Worm (Caenorhabditis elegans) whole organism, young adult: ENCODE results near the gene cst-1.
A peak's percentile ranks its signal among the peaks of the same experiment; 100 is the strongest.
"Not testable (repeated sequence)": the region's sequence is repeated elsewhere in the genome, so short reads cannot be mapped to it uniquely, and the experiment has no call there.

Experiments
- B0261.1 ChIP-seq: sonication (generic microtip); optimal IDR thresholded peaks from 2 replicates; lab custom pipeline; 2016; ENCODE audit warnings: mild to moderate bottlenecking, missing genetic modification characterization, moderate library complexity, missing compliant biosample characterization
- D2030.7 ChIP-seq: fragments of 200-800 bp; sonication (Bioruptor generic); IDR thresholded peaks from 2 replicates; pipeline ENCODE4 v1.3.6; 2022; ENCODE audit warnings: missing genetic modification reagents, missing genetic modification characterization, missing compliant biosample characterization
- F23B12.7 ChIP-seq: sonication (generic microtip); optimal IDR thresholded peaks from 2 replicates; lab custom pipeline; 2017; ENCODE audit warnings: missing genetic modification characterization, mild to moderate bottlenecking, missing compliant biosample characterization, antibody characterized with exemption, moderate library complexity; ENCODE audit not compliant: insufficient read depth
- F33H1.4 ChIP-seq: fragments of 200-800 bp; sonication (Bioruptor generic); IDR thresholded peaks from 2 replicates; pipeline ENCODE4 v1.3.6; 2022; ENCODE audit warnings: missing genetic modification reagents, missing genetic modification characterization, missing compliant biosample characterization
- Y79H2A.3 ChIP-seq: fragments of 200-800 bp; sonication (Bioruptor generic); conservative IDR thresholded peaks from 2 replicates; pipeline ENCODE4 v1.3.6; 2022; ENCODE audit warnings: missing genetic modification reagents, missing genetic modification characterization, missing compliant biosample characterization
- aptf-3 ChIP-seq: fragments of 200-800 bp; sonication (Bioruptor generic); IDR thresholded peaks from 2 replicates; pipeline ENCODE4 v1.3.6; 2022; ENCODE audit warnings: missing genetic modification characterization, missing compliant biosample characterization
- bed-2 ChIP-seq: fragments of 200-800 bp; sonication (Bioruptor generic); IDR thresholded peaks from 2 replicates; pipeline ENCODE4 v1.3.6; 2022; ENCODE audit warnings: missing genetic modification reagents, missing genetic modification characterization, missing compliant biosample characterization
- cebp-1 ChIP-seq, 2 experiments: fragments of 200-800 bp in 1 of 2; sonication (Bioruptor generic) in 1 of 2; sonication (generic microtip) in 1 of 2; IDR thresholded peaks in 1 of 2; optimal IDR thresholded peaks in 1 of 2; 2 replicates each; pipeline versions ENCODE4 v1.3.6 to Lab custom; 2017 to 2022; ENCODE audit warnings: missing compliant biosample characterization in 2 of 2, missing genetic modification characterization in 2 of 2, mild to moderate bottlenecking in 1 of 2, missing genetic modification reagents in 1 of 2, moderate library complexity in 1 of 2
- ceh-100 ChIP-seq: fragments of 200-800 bp; sonication (Bioruptor generic); IDR thresholded peaks from 2 replicates; pipeline ENCODE4 v1.3.6; 2022; ENCODE audit warnings: missing genetic modification reagents, missing genetic modification characterization, missing compliant biosample characterization
- ceh-27 ChIP-seq: fragments of 200-800 bp; sonication (Bioruptor generic); optimal IDR thresholded peaks from 2 replicates; lab custom pipeline; 2018; ENCODE audit warnings: mild to moderate bottlenecking, missing genetic modification characterization, moderate library complexity, missing compliant biosample characterization
- egl-44 ChIP-seq: fragments of 200-800 bp; sonication (Bioruptor generic); IDR thresholded peaks from 2 replicates; pipeline ENCODE4 v1.3.6; 2022; ENCODE audit warnings: missing genetic modification reagents, missing genetic modification characterization, missing compliant biosample characterization
- egrh-3 ChIP-seq: fragments of 200-800 bp; sonication (Bioruptor generic); IDR thresholded peaks from 2 replicates; pipeline ENCODE4 v1.3.6; 2022; ENCODE audit warnings: missing genetic modification reagents, missing genetic modification characterization, missing compliant biosample characterization
- ekl-4 ChIP-seq: fragments of 200-800 bp; sonication (Bioruptor generic); IDR thresholded peaks from 2 replicates; pipeline ENCODE4 v1.3.6; 2022; ENCODE audit warnings: missing genetic modification reagents, missing genetic modification characterization, missing compliant biosample characterization
- hsf-1 ChIP-seq: fragments of 200-800 bp; sonication (Bioruptor generic); IDR thresholded peaks from 2 replicates; pipeline ENCODE4 v1.3.6; 2022; ENCODE audit warnings: missing genetic modification reagents, missing genetic modification characterization, missing compliant biosample characterization
- let-526 ChIP-seq: fragments of 200-800 bp; sonication (Bioruptor generic); IDR thresholded peaks from 2 replicates; pipeline ENCODE4 v1.3.6; 2022; ENCODE audit warnings: missing genetic modification reagents, missing genetic modification characterization, missing compliant biosample characterization
- let-607 ChIP-seq, 2 experiments: fragments of 200-800 bp in 1 of 2; sonication (Bioruptor generic) in 1 of 2; sonication (generic microtip) in 1 of 2; optimal IDR thresholded peaks; 2 replicates each; lab custom pipeline; 2016 to 2018; ENCODE audit warnings: mild to moderate bottlenecking in 2 of 2, missing compliant biosample characterization in 2 of 2, missing genetic modification characterization in 2 of 2, moderate library complexity in 2 of 2, missing genotype in 1 of 2
- lin-35 ChIP-seq, 3 experiments: fragments of 150-350 bp in 2 of 3; sonication (generic microtip) in 1 of 3; optimal IDR thresholded peaks; 2 replicates each; lab custom pipeline; 2014 to 2018; ENCODE audit warnings: missing biosample characterization in 3 of 3, missing genetic modification characterization in 3 of 3, missing genetic modification reagents in 3 of 3
- lir-1 ChIP-seq: fragments of 200-800 bp; sonication (Bioruptor generic); conservative IDR thresholded peaks from 2 replicates; pipeline ENCODE4 v1.3.6; 2022; ENCODE audit warnings: missing genetic modification reagents, missing genetic modification characterization, missing compliant biosample characterization
- lsy-27 ChIP-seq: sonication (generic microtip); optimal IDR thresholded peaks from 2 replicates; lab custom pipeline; 2017; ENCODE audit warnings: missing genetic modification characterization, mild to moderate bottlenecking, missing compliant biosample characterization, antibody characterized with exemption, missing genotype, borderline replicate concordance; ENCODE audit not compliant: insufficient read depth
- madf-8 ChIP-seq: fragments of 200-800 bp; sonication (Bioruptor generic); conservative IDR thresholded peaks from 2 replicates; pipeline ENCODE4 v1.3.6; 2022; ENCODE audit warnings: missing genetic modification reagents, missing genetic modification characterization, missing compliant biosample characterization
- nhr-179 ChIP-seq: sonication (generic microtip); optimal IDR thresholded peaks from 2 replicates; lab custom pipeline; 2016; ENCODE audit warnings: mild to moderate bottlenecking, missing genetic modification characterization, missing compliant biosample characterization
- nhr-80 ChIP-seq: sonication (generic microtip); optimal IDR thresholded peaks from 2 replicates; lab custom pipeline; 2016; ENCODE audit warnings: missing genetic modification characterization, missing compliant biosample characterization
- pbrm-1 ChIP-seq: fragments of 200-800 bp; sonication (Bioruptor generic); IDR thresholded peaks from 2 replicates; pipeline ENCODE4 v1.3.6; 2022; ENCODE audit warnings: missing genetic modification reagents, missing genetic modification characterization, missing compliant biosample characterization
- rpc-1 ChIP-seq, 2 experiments: fragments of 150-350 bp in 1 of 2; sonication (generic microtip) in 1 of 2; optimal IDR thresholded peaks; 2 replicates each; lab custom pipeline; 2014 to 2018; ENCODE audit warnings: missing biosample characterization in 1 of 2, missing genetic modification characterization in 1 of 2, missing genetic modification reagents in 1 of 2, missing genotype in 1 of 2
- sea-2 ChIP-seq: fragments of 200-800 bp; sonication (Bioruptor generic); IDR thresholded peaks from 2 replicates; pipeline ENCODE4 v1.3.6; 2022; ENCODE audit warnings: missing genetic modification characterization, missing compliant biosample characterization
- xnd-1 ChIP-seq: sonication (generic microtip); optimal IDR thresholded peaks from 2 replicates; lab custom pipeline; 2016; ENCODE audit warnings: missing genotype, missing genetic modification reagents, missing genetic modification characterization, missing compliant biosample characterization
- zfh-2 ChIP-seq: fragments of 200-800 bp; sonication (Bioruptor generic); conservative IDR thresholded peaks from 2 replicates; pipeline ENCODE4 v1.3.6; 2022; ENCODE audit warnings: missing genetic modification reagents, missing genetic modification characterization, missing compliant biosample characterization
- ztf-18 ChIP-seq: sonication (generic microtip); optimal IDR thresholded peaks from 2 replicates; lab custom pipeline; 2016; ENCODE audit warnings: missing genotype, mild to moderate bottlenecking, missing genetic modification characterization, missing compliant biosample characterization
- ztf-22 ChIP-seq: fragments of 200-800 bp; sonication (Bioruptor generic); optimal IDR thresholded peaks from 2 replicates; lab custom pipeline; 2018; ENCODE audit warnings: mild to moderate bottlenecking, missing genetic modification characterization, moderate library complexity, missing compliant biosample characterization
- ztf-28 ChIP-seq: fragments of 200-800 bp; sonication (Bioruptor generic); IDR thresholded peaks from 2 replicates; pipeline ENCODE4 v1.3.6; 2022; ENCODE audit warnings: missing genetic modification reagents, missing genetic modification characterization, missing compliant biosample characterization

Gene cst-1

DNA sequence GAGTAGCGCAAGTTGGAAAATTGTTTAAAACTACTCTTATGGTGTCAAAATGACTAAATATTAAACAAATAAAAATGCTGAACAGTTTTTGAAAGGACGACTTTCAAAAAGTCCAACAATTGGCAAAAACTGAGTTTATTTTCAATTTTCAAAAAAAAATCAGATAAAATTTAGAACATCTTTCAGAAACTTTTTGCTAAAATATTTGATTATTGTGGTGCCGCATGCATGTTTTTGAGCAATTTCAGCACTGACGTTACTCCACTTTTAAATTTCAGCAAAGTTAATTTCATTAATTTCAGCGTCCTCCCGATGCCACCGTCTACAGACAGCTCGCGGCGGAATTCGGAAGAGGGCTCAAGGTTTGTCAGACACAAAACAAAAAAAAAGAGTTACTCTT is at the start of gene cst-1:
Gene cst-1, plus strand, starts transcription at position 301 of the 400 bp plus-strand sequence.
- TF ChIP-seq Y79H2A.3, ceh-100, F33H1.4 (GFP tag; lab: Robert Waterston, UW): not testable (repeated sequence)

DNA sequence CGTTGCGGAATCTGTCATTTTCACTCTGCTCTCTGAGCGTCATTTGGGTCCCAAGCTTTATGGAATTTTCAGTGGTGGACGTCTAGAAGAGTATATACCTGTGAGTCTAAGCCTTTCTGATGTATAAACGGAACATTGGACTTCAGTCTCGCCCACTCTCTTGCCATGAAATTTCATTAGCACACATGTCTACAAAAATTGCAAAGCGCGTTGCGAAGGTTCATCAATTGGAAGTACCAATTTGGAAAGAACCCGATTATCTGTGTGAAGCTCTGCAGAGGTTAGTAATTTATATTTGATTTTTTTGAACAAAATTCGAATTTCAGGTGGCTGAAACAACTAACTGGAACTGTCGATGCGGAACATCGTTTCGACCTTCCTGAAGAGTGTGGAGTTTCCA is 49.6 kb upstream of the cst-1 start:
- TF ChIP-seq lsy-27 (tag; lab: Kevin White, UChicago): no peak
- no peak for TF ChIP-seq B0261.1 (tag; lab: Kevin White, UChicago)
- no peak for TF ChIP-seq F23B12.7 (tag; lab: Kevin White, UChicago)

DNA sequence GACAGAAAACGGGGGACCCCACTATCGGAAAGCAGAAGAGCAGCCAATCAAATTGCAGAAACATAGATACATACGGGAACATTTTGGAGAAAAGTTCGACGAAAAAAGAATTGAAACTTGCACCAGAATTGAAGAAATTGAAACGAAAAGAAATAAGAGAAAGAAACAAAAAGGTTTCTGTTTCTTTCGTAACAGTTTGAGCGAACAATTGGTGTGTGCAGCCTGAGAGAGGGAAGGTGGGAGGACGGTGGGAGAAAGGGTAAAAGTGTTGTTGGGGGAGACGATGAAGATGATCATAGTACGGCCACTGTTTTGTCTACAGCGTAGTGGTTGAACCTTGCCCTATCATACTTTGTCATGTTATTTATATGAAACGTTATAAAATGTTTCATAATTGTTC is 44.5 kb upstream of the cst-1 start:
- no peak for TF ChIP-seq let-526 (GFP tag; lab: Robert Waterston, UW)
- TF ChIP-seq ekl-4 (GFP tag; lab: Robert Waterston, UW): no peak
- peak; percentile 31; the same call in 1 of the 2 replicates for TF ChIP-seq egrh-3 (GFP tag; lab: Robert Waterston, UW)
- peak; percentile 38; the same call in 1 of the 2 replicates for TF ChIP-seq cebp-1 (GFP tag; IDR thresholded peaks at IDR 0.05; lab: Robert Waterston, UW)
- peak; percentile 84 for TF ChIP-seq cebp-1 (tag; optimal IDR thresholded peaks at IDR 0.05; lab: Kevin White, UChicago)
- peak; percentile 26 for TF ChIP-seq nhr-80 (tag; lab: Kevin White, UChicago)

DNA sequence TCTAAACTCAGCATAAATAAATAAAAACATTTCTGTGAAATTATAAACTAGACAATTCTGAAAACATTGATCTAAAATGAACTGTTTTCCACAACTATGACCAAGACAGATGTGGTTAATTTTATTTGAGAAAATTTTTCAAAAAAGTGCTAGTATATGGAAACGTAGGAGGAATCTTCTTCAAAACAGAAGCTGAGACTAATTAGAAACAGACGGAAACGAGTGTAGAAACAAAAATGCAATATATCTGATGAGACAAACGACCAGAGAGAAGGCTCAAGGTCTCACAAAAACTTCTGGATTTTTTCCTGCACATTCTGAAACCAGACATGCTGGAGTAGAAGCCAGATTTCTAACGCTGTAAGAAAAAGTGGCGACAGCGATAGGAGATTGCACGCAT is 43.5 kb upstream of the cst-1 start:
- TF ChIP-seq aptf-3 (GFP tag; lab: Robert Waterston, UW) (no peak), ztf-22 (GFP tag; lab: Kevin White, UChicago) (no peak), rpc-1 (optimal IDR thresholded peaks at IDR 0.05; lab: Kevin White, UChicago) (no peak), rpc-1 (tag; optimal IDR thresholded peaks at IDR 0.05; lab: Kevin White, UChicago) (no peak), madf-8 (no peak), egrh-3 (GFP tag; lab: Robert Waterston, UW) (no peak), xnd-1 (tag; lab: Kevin White, UChicago) (no peak), lin-35 (GFP tag; optimal IDR thresholded peaks at IDR 0.05; lab: Kevin White, UChicago) (no peak), nhr-179 (tag; lab: Kevin White, UChicago) (no peak), pbrm-1 (GFP tag; lab: Robert Waterston, UW) (no peak), Y79H2A.3 (GFP tag; lab: Robert Waterston, UW) (no peak), ztf-18 (no peak), hsf-1 (GFP tag; lab: Robert Waterston, UW) (no peak), bed-2 (no peak)

DNA sequence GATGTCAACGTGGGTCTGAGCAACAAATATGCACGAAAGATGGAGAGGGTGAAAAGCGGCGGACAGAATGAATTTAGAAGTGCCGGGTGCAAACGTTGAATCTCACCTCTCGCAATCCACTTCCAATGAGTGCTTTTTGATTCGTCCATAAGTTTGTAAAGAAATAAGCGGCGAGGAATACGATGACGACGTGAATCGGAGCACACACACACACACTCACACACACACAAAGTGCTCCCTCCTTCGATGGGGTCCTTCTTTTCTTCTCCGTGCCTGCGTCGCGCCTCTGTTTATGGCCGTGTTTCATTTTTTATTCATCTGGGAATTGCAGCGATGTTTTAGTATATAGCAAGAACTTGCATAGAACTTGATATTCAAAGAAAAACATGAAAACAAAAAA is 42.0 kb upstream of the cst-1 start, which contains the start of gene paf-2:
Gene paf-2, minus strand, starts transcription at position 290 of the 400 bp plus-strand sequence.
- TF ChIP-seq ztf-28 (GFP tag; lab: Robert Waterston, UW) (no peak), ceh-27 (GFP tag; lab: Kevin White, UChicago) (peak; percentile 40)
- TF ChIP-seq, all 124 proteins: peak for 1

DNA sequence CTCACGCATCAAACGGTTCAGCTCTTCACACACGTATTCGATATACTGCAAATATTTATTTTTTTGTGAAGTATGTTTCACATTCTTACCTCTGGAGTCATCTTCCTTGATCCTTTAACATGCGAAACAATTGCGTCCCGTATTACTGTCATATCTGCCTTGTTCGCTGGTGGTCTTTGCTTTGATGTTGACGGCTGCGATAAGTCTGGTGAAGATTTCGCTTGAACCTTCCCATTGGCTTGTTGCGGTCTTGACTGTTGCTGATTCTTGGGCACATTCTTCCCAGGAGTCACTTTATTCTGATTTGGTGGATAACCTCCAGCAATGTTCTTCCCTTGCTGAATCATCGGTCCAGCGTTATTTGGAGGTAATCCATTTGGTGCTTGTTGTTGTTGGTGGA is 36.2 kb upstream of the cst-1 start:
- TF ChIP-seq zfh-2 (GFP tag; lab: Robert Waterston, UW) (no peak), D2030.7 (GFP tag; lab: Robert Waterston, UW) (no peak), let-607 (tag; optimal IDR thresholded peaks at IDR 0.05; lab: Kevin White, UChicago) (no peak), sea-2 (no peak), egl-44 (GFP tag; lab: Robert Waterston, UW) (no peak), lir-1 (GFP tag; lab: Robert Waterston, UW) (no peak)
- TF ChIP-seq, all 124 proteins: peak for 0
